Worm (Caenorhabditis elegans) whole organism, L2 larva: ENCODE data around the gene Y39A1A.21.

Experiments
- ama-1 ChIP-seq: fragments of 150-350 bp; optimal IDR thresholded peaks from 2 replicates; lab custom pipeline; 2018; ENCODE audit warnings: inconsistent platforms
- blmp-1 ChIP-seq: sonication (generic microtip); optimal IDR thresholded peaks from 2 replicates; lab custom pipeline; 2017; ENCODE audit warnings: missing genetic modification characterization, mild to moderate bottlenecking, missing compliant biosample characterization, antibody characterized with exemption, moderate library complexity; ENCODE audit not compliant: insufficient read depth
- fos-1 ChIP-seq: fragments of 150-350 bp; optimal IDR thresholded peaks from 2 replicates; lab custom pipeline; 2014; ENCODE audit warnings: missing biosample characterization, missing genetic modification characterization
- lin-13 ChIP-seq: fragments of 150-350 bp; optimal IDR thresholded peaks from 2 replicates; lab custom pipeline; 2014; ENCODE audit warnings: missing biosample characterization, missing genetic modification reagents, missing genetic modification characterization
- lin-39 ChIP-seq: fragments of 150-350 bp; optimal IDR thresholded peaks from 2 replicates; lab custom pipeline; 2014; ENCODE audit warnings: missing biosample characterization, missing genetic modification reagents, missing genetic modification characterization
- mab-5 ChIP-seq: fragments of 150-350 bp; optimal IDR thresholded peaks from 2 replicates; lab custom pipeline; 2014; ENCODE audit warnings: missing biosample characterization, missing genetic modification characterization
- nhr-10 ChIP-seq: sonication (generic microtip); optimal IDR thresholded peaks from 2 replicates; lab custom pipeline; 2017; ENCODE audit warnings: missing biosample characterization, missing genetic modification characterization
- nhr-237 ChIP-seq: fragments of 150-350 bp; optimal IDR thresholded peaks from 2 replicates; lab custom pipeline; 2014; ENCODE audit warnings: missing biosample characterization, missing genetic modification characterization
- unc-55 ChIP-seq: fragments of 150-350 bp; sonication (generic microtip); optimal IDR thresholded peaks from 3 replicates; lab custom pipeline; 2014; ENCODE audit warnings: missing biosample characterization, missing genetic modification reagents, missing genetic modification characterization
- ztf-11 ChIP-seq: sonication (generic microtip); optimal IDR thresholded peaks from 2 replicates; lab custom pipeline; 2017; ENCODE audit warnings: missing biosample characterization, missing genetic modification characterization

DNA sequence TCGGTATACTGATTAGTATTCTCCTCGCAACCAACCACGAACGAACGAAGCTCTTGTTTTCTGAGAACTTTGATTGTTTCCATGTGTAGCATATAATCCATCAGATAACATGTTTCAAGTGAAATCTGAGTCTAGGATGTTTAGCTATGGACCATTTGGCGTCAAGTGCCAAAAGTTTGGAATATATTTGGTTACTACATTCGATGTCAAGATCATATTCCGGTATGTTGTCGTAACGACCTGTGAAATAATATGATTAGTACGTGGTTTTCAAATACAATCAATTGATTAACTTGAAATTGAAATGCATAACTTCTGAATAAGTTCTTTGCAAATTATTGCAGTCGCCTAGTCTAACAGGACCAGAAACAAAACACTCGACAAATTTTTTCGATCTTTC is 15.8 kb downstream of the Y39A1A.21 start, which contains the start of gene Y39A1A.17:
- TF ChIP-seq nhr-237 (tag; lab: Kevin White, UChicago) (no peak), unc-55 (no peak), mab-5 (tag; lab: Kevin White, UChicago) (no peak), lin-13 (GFP tag; lab: Kevin White, UChicago) (no peak), blmp-1 (tag; lab: Kevin White, UChicago) (no peak), ama-1 (lab: Kevin White, UChicago) (no peak), fos-1 (tag; lab: Kevin White, UChicago) (no peak), nhr-10 (tag; lab: Kevin White, UChicago) (no peak), lin-39 (tag; lab: Kevin White, UChicago) (no peak), ztf-11 (tag; lab: Kevin White, UChicago) (no peak)
